Worm (Caenorhabditis elegans) whole organism, early embryonic: ENCODE measurements around the gene txt-10.

Experiments
- B0310.2 ChIP-seq: sonication (generic microtip); optimal IDR thresholded peaks from 2 replicates; lab custom pipeline; 2016; ENCODE audit warnings: mild to moderate bottlenecking, missing genetic modification characterization, missing compliant biosample characterization
- F13C5.2 ChIP-seq: sonication (generic microtip); optimal IDR thresholded peaks from 2 replicates; lab custom pipeline; 2017; ENCODE audit warnings: mild to moderate bottlenecking, missing genetic modification characterization, inconsistent platforms, missing compliant biosample characterization
- ama-1 ChIP-seq: fragments of 150-350 bp; optimal IDR thresholded peaks from 2 replicates; lab custom pipeline; 2014
- hmbx-1 ChIP-seq: sonication (generic microtip); optimal IDR thresholded peaks from 2 replicates; lab custom pipeline; 2016; ENCODE audit warnings: mild to moderate bottlenecking, missing genetic modification characterization, missing compliant biosample characterization
- hnd-1 ChIP-seq: sonication (generic microtip); optimal IDR thresholded peaks from 2 replicates; lab custom pipeline; 2016; ENCODE audit warnings: missing genetic modification characterization, missing compliant biosample characterization
- pes-1 ChIP-seq: fragments of 200-800 bp; sonication (Bioruptor generic); IDR thresholded peaks from 2 replicates; pipeline ENCODE4 v1.3.6; 2022; ENCODE audit warnings: missing genetic modification reagents, missing genetic modification characterization, missing compliant biosample characterization
- tbx-37 ChIP-seq: fragments of 200-800 bp; sonication (Bioruptor generic); conservative IDR thresholded peaks from 2 replicates; pipeline ENCODE4 v1.3.6; 2022; ENCODE audit warnings: missing genetic modification reagents, missing genetic modification characterization, missing compliant biosample characterization
- tra-4 ChIP-seq: sonication (generic microtip); optimal IDR thresholded peaks from 2 replicates; lab custom pipeline; 2017; ENCODE audit warnings: missing genetic modification characterization, missing compliant biosample characterization

- TF ChIP-seq B0310.2 (no peak), hmbx-1 (tag; lab: Kevin White, UChicago) (no peak), pes-1 (GFP tag; lab: Robert Waterston, UW) (no peak), ama-1 (lab: Kevin White, UChicago) (no peak), hnd-1 (tag; lab: Kevin White, UChicago) (no peak), F13C5.2 (tag; lab: Kevin White, UChicago) (no peak), tbx-37 (GFP tag; lab: Robert Waterston, UW) (no peak), tra-4 (no peak)
Observed at ce11 chrV:10514271-10514670, 18.4 kb downstream of the txt-10 start, which contains the start of gene dmsr-8.
